Worm (Caenorhabditis elegans) whole organism, L4/young adult: Measurements from ENCODE around the gene gcna-1.

Experiments
- W03F9.2 ChIP-seq: fragments of 150-350 bp; optimal IDR thresholded peaks from 2 replicates; lab custom pipeline; 2014; ENCODE audit warnings: missing biosample characterization, missing genetic modification characterization
- dao-5 ChIP-seq: sonication (generic microtip); optimal IDR thresholded peaks from 2 replicates; lab custom pipeline; 2016; ENCODE audit warnings: missing genotype, missing genetic modification characterization, moderate library complexity, missing compliant biosample characterization
- him-1 ChIP-seq: sonication (generic microtip); optimal IDR thresholded peaks from 2 replicates; lab custom pipeline; 2016; ENCODE audit warnings: missing genotype, missing genetic modification reagents, missing genetic modification characterization, missing compliant biosample characterization

DNA sequence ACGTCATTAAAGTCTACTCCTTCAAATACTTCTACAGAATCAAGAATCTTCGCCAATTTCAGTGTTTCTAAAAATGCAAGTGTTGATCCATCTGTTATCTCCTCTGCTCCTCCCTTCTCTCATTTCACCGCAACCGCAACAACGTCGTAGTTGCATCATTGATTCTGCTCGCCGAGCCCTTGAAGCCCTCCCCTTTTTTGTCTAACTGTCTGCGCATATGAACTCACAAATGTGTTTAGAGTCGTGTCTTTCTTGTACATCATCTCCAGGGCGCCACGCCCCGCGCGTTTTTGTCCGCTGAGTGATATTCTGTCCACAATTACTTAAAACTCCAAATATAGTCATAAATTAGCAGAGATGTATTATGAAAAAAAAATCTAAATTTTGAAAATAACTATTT lies 20.9 kb downstream of the gcna-1 start:
- TF ChIP-seq dao-5 (no peak), him-1 (peak; percentile 55), W03F9.2 (tag; lab: Kevin White, UChicago) (no peak)
